Worm (Caenorhabditis elegans): ENCODE data around the gene ZC132.11.

The ZC132.11 gene

ce11 chrV:4298579-4298978 is at the start of gene ZC132.11:
Gene ZC132.11, minus strand, starts transcription at chrV:4298679.
- TF ChIP-seq cey-2 (tag; optimal IDR thresholded peaks at IDR 0.05; ENCODE audit: borderline replicate concordance, insufficient read depth), result no peak
- no peak for TF ChIP-seq ama-1 (optimal IDR thresholded peaks at IDR 0.05)
- TF ChIP-seq F37D6.2 (tag; optimal IDR thresholded peaks at IDR 0.05), result no peak
- no peak for TF ChIP-seq T26A8.4 (GFP tag; IDR thresholded peaks at IDR 0.05)
- TF ChIP-seq zfp-3 (GFP tag; conservative IDR thresholded peaks at IDR 0.05), result no peak
- TF ChIP-seq hif-1 (tag; optimal IDR thresholded peaks at IDR 0.05), result no peak
- TF ChIP-seq arid-1 (GFP tag; conservative IDR thresholded peaks at IDR 0.05), result no peak
- TF ChIP-seq T20F7.1 (GFP tag; optimal IDR thresholded peaks at IDR 0.05), result no peak
- TF ChIP-seq lin-13 (GFP tag; optimal IDR thresholded peaks at IDR 0.05), result no peak

ce11 chrV:4346799-4347198 is 48.3 kb upstream of the ZC132.11 start, which contains the start of gene mcm-7:
Gene mcm-7, plus strand, starts transcription at chrV:4347166.
- TF ChIP-seq unc-62 (GFP tag; optimal IDR thresholded peaks at IDR 0.05 in 1 of 2) (no peak), unc-62 (tag; optimal IDR thresholded peaks at IDR 0.05) (no peak), set-16 (GFP tag; IDR thresholded peaks at IDR 0.05) (no peak), lin-38 (GFP tag; IDR thresholded peaks at IDR 0.05) (peak; percentile 68), rbr-2 (tag; optimal IDR thresholded peaks at IDR 0.05) (no peak), lin-13 (GFP tag; optimal IDR thresholded peaks at IDR 0.05) (peak; percentile 33), lsy-2 (tag; optimal IDR thresholded peaks at IDR 0.05) (peak in 1 of 2 experiments; percentile 78), F44E2.7 (GFP tag; IDR thresholded peaks at IDR 0.05) (no peak), dmd-8 (GFP tag; IDR thresholded peaks at IDR 0.05) (no peak), hlh-11 (tag; optimal IDR thresholded peaks at IDR 0.05) (peak; percentile 42), ZK337.2 (GFP tag; IDR thresholded peaks at IDR 0.05) (no peak), nhr-77 (tag; optimal IDR thresholded peaks at IDR 0.05) (no peak), snpc-4 (tag; optimal IDR thresholded peaks at IDR 0.05) (no peak), dve-1 (tag; optimal IDR thresholded peaks at IDR 0.05; ENCODE audit: insufficient read depth) (no peak), lin-1 (GFP tag; IDR thresholded peaks at IDR 0.05) (no peak), hlh-30 (tag; optimal IDR thresholded peaks at IDR 0.05; ENCODE audit: insufficient read depth) (no peak), lin-29 (GFP tag; IDR thresholded peaks at IDR 0.05) (no peak), daf-16 (GFP tag; optimal IDR thresholded peaks at IDR 0.05) (no peak), daf-16 (tag; optimal IDR thresholded peaks at IDR 0.05) (no peak), daf-19 (GFP tag; conservative IDR thresholded peaks at IDR 0.05) (no peak), Y105C5A.15 (GFP tag; IDR thresholded peaks at IDR 0.05) (no peak), cey-2 (tag; optimal IDR thresholded peaks at IDR 0.05; ENCODE audit: borderline replicate concordance, insufficient read depth) (no peak), fos-1 (tag; optimal IDR thresholded peaks at IDR 0.05) (no peak), daf-8 (GFP tag; IDR thresholded peaks at IDR 0.05) (no peak), pha-4 (GFP tag; IDR thresholded peaks at IDR 0.05) (no peak), pha-4 (tag; optimal IDR thresholded peaks at IDR 0.05) (no peak), aha-1 (tag) (peak; percentile 68), zip-2 (tag; optimal IDR thresholded peaks at IDR 0.05) (peak; percentile 8), ces-1 (GFP tag; optimal IDR thresholded peaks at IDR 0.05) (no peak), snpc-1.2 (GFP tag; IDR thresholded peaks at IDR 0.05) (no peak), daf-12 (tag; optimal IDR thresholded peaks at IDR 0.05) (no peak), hmg-1.1 (GFP tag; IDR thresholded peaks at IDR 0.05) (peak; percentile 39; the same call in 1 of the 2 replicates), Y5F2A.4 (GFP tag; optimal IDR thresholded peaks at IDR 0.05) (no peak), ceh-44 (GFP tag; IDR thresholded peaks at IDR 0.05) (no peak), egl-43 (GFP tag; IDR thresholded peaks at IDR 0.05) (no peak), mxl-2 (GFP tag; conservative IDR thresholded peaks at IDR 0.05) (no peak), zfp-3 (GFP tag; conservative IDR thresholded peaks at IDR 0.05) (no peak), nhr-6 (tag; optimal IDR thresholded peaks at IDR 0.05) (peak; percentile 70), jun-1 (tag; optimal IDR thresholded peaks at IDR 0.05) (no peak), vab-7 (GFP tag; IDR thresholded peaks at IDR 0.05) (no peak), zip-11 (GFP tag; IDR thresholded peaks at IDR 0.05) (no peak), arid-1 (GFP tag; conservative IDR thresholded peaks at IDR 0.05) (no peak), Y75B8A.6 (GFP tag; IDR thresholded peaks at IDR 0.05) (no peak), ztf-7 (tag; optimal IDR thresholded peaks at IDR 0.05) (no peak), T26A8.4 (GFP tag; IDR thresholded peaks at IDR 0.05) (no peak), saeg-2 (GFP tag; IDR thresholded peaks at IDR 0.05) (no peak)
